Worm (Caenorhabditis elegans): ENCODE results near the gene F59E12.6.
"Not testable (repeated sequence)": the region's sequence is repeated elsewhere in the genome, so short reads cannot be mapped to it uniquely, and the experiment has no call there.

Gene F59E12.6

ce11 chrII:5638059-5638458 lies 7.3 kb upstream of the F59E12.6 start, which contains the start of gene F59E12.3:
TSS of gene F59E12.3 (plus strand) at chrII:5638359.
- TF ChIP-seq jun-1 (tag; optimal IDR thresholded peaks at IDR 0.05) (no peak), egl-27 (tag; optimal IDR thresholded peaks at IDR 0.05) (no peak), ceh-28 (tag; optimal IDR thresholded peaks at IDR 0.05) (no peak), sea-2 (GFP tag; optimal IDR thresholded peaks at IDR 0.05) (no peak)

ce11 chrII:5636826-5637225 lies 6.1 kb upstream of the F59E12.6 start, which contains the start of gene F59E12.8:
TSS of gene F59E12.8 (minus strand) at chrII:5636926.
- TF ChIP-seq nfya-1 (tag; optimal IDR thresholded peaks at IDR 0.05; ENCODE audit: insufficient read depth) = no peak
- TF ChIP-seq ama-1 (optimal IDR thresholded peaks at IDR 0.05) = no peak
- no peak for TF ChIP-seq tbx-2 (tag; optimal IDR thresholded peaks at IDR 0.05)
- TF ChIP-seq nhr-237 (tag; optimal IDR thresholded peaks at IDR 0.05) = no peak

ce11 chrII:5633453-5633852 lies 2.7 kb upstream of the F59E12.6 start:
- TF ChIP-seq lin-39 (tag; optimal IDR thresholded peaks at IDR 0.05) = no peak
- TF ChIP-seq lin-15B (tag; optimal IDR thresholded peaks at IDR 0.05) = no peak
- TF ChIP-seq nfya-1 (tag; optimal IDR thresholded peaks at IDR 0.05; ENCODE audit: insufficient read depth) = peak; percentile 25

ce11 chrII:5628326-5628818 lies 2.4 kb downstream of the F59E12.6 start, which contains the start of gene F59E12.15:
TSS of gene F59E12.15 (minus strand) at chrII:5628376.
- TF ChIP-seq zag-1 (tag; optimal IDR thresholded peaks at IDR 0.05) (no peak), sea-2 (GFP tag; optimal IDR thresholded peaks at IDR 0.05) (no peak), nhr-237 (tag; optimal IDR thresholded peaks at IDR 0.05) (no peak)

ce11 chrII:5622383-5622939 lies 8.3 kb downstream of the F59E12.6 start, which contains the start of the genes eif-3.L and npl-4.2:
TSS of gene eif-3.L (minus strand) at chrII:5622483.
TSS of gene npl-4.2 (plus strand) at chrII:5622889.
- not testable (repeated sequence) for TF ChIP-seq tbx-2, ceh-28, skn-1 (tag; optimal IDR thresholded peaks at IDR 0.05)

- TF ChIP-seq mml-1 (tag; optimal IDR thresholded peaks at IDR 0.05) = no peak
- TF ChIP-seq nhr-43 (tag; optimal IDR thresholded peaks at IDR 0.05; ENCODE audit: poor library complexity, severe bottlenecking) = peak; percentile 15
- peak; percentile 71 for TF ChIP-seq elt-2 (tag; optimal IDR thresholded peaks at IDR 0.05)
- peak; percentile 48 for TF ChIP-seq nhr-23 (tag; optimal IDR thresholded peaks at IDR 0.05)
- no peak for TF ChIP-seq nhr-76 (tag; optimal IDR thresholded peaks at IDR 0.05)
- TF ChIP-seq nhr-67 (tag; optimal IDR thresholded peaks at IDR 0.05) = no peak
- peak; percentile 8 for TF ChIP-seq ceh-28 (tag; optimal IDR thresholded peaks at IDR 0.05)
- TF ChIP-seq skn-1 (tag; optimal IDR thresholded peaks at IDR 0.05) = no peak
- TF ChIP-seq nfya-1 (tag; optimal IDR thresholded peaks at IDR 0.05; ENCODE audit: insufficient read depth) = peak; percentile 9
Measured at ce11 chrII:5619298-5619697, 11.5 kb downstream of the F59E12.6 start, which contains the start of gene dhs-6. TSS of gene dhs-6 (minus strand) at chrII:5619319.

- TF ChIP-seq nhr-28 (tag; optimal IDR thresholded peaks at IDR 0.05) (no peak), snpc-4 (tag; optimal IDR thresholded peaks at IDR 0.05) (no peak), nhr-12 (tag; optimal IDR thresholded peaks at IDR 0.05) (no peak), nfya-1 (tag; optimal IDR thresholded peaks at IDR 0.05; ENCODE audit: insufficient read depth) (no peak), tbx-2 (tag; optimal IDR thresholded peaks at IDR 0.05) (no peak), pha-4 (tag; optimal IDR thresholded peaks at IDR 0.05) (no peak), fkh-2 (tag; optimal IDR thresholded peaks at IDR 0.05) (no peak), eor-1 (tag; optimal IDR thresholded peaks at IDR 0.05) (no peak), ztf-4 (tag; optimal IDR thresholded peaks at IDR 0.05) (no peak), aly-2 (tag; optimal IDR thresholded peaks at IDR 0.05) (no peak), mdl-1 (tag; optimal IDR thresholded peaks at IDR 0.05) (no peak)
Measured at ce11 chrII:5607756-5608155, 23.0 kb downstream of the F59E12.6 start, which contains the start of gene C17G10.7. TSS of gene C17G10.7 (minus strand) at chrII:5607856.
